Worm (Caenorhabditis elegans): ENCODE data around the gene F46H5.7.

ce11 chrX:7234074-7234453 lies 8.7 kb downstream of the F46H5.7 start:
- TF ChIP-seq tbx-8 (GFP tag; optimal IDR thresholded peaks at IDR 0.05) (no peak), elt-1 (tag; optimal IDR thresholded peaks at IDR 0.05; ENCODE audit: borderline replicate concordance, insufficient read depth) (no peak), nhr-237 (tag; optimal IDR thresholded peaks at IDR 0.05) (no peak), elt-3 (tag; optimal IDR thresholded peaks at IDR 0.05) (no peak), nhr-28 (tag; optimal IDR thresholded peaks at IDR 0.05) (no peak), ztf-11 (tag; optimal IDR thresholded peaks at IDR 0.05) (no peak), lin-13 (tag; optimal IDR thresholded peaks at IDR 0.05) (no peak), lsy-2 (tag; optimal IDR thresholded peaks at IDR 0.05) (no peak), sptf-1 (tag; optimal IDR thresholded peaks at IDR 0.05) (no peak), ceh-83 (GFP tag; optimal IDR thresholded peaks at IDR 0.05) (no peak)

Measured in whole organism, mixed stage, embryonic.